Worm (Caenorhabditis elegans): ENCODE measurements around the gene clec-80.

DNA sequence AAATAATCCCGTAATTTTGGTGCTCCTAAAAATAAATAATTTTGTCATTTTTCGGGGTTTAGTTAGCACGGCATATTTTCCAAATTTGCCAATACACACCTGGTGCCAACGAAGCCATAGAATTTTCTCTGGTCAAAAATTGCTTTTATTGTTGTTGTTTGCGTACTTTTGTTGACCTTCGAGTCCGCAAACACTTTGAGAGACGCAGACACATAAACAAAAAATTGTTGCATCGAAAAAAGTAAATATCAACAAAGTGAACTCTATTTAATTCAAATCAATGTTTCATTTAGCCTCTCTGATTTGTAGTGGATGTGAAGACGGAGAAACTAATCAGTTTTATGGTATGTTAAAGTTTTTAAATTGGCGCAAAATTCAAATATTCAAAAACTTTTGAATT lies 22.7 kb downstream of the clec-80 start, which contains the start of gene Y54G2A.40:
- no peak for TF ChIP-seq dao-5 (tag; optimal IDR thresholded peaks at IDR 0.05)
- no peak for TF ChIP-seq him-1 (tag; optimal IDR thresholded peaks at IDR 0.05)
- no peak for TF ChIP-seq W03F9.2 (tag; optimal IDR thresholded peaks at IDR 0.05)

All from whole organism, L4/young adult.